Worm (Caenorhabditis elegans) whole organism, young adult: ENCODE measurements around the gene dpm-3.

Experiments used
- D2030.7 ChIP-seq: fragments of 200-800 bp; sonication (Bioruptor generic); IDR thresholded peaks from 2 replicates; pipeline ENCODE4 v1.3.6; 2022; ENCODE audit warnings: missing genetic modification reagents, missing genetic modification characterization, missing compliant biosample characterization
- F23B12.7 ChIP-seq: sonication (generic microtip); optimal IDR thresholded peaks from 2 replicates; lab custom pipeline; 2017; ENCODE audit warnings: missing genetic modification characterization, mild to moderate bottlenecking, missing compliant biosample characterization, antibody characterized with exemption, moderate library complexity; ENCODE audit not compliant: insufficient read depth
- F33H1.4 ChIP-seq: fragments of 200-800 bp; sonication (Bioruptor generic); IDR thresholded peaks from 2 replicates; pipeline ENCODE4 v1.3.6; 2022; ENCODE audit warnings: missing genetic modification reagents, missing genetic modification characterization, missing compliant biosample characterization
- F37B4.10 ChIP-seq: fragments of 200-800 bp; sonication (Bioruptor generic); IDR thresholded peaks from 2 replicates; pipeline ENCODE4 v1.3.6; 2022; ENCODE audit warnings: missing genetic modification characterization, missing compliant biosample characterization
- F39B2.1 ChIP-seq: fragments of 200-800 bp; sonication (Bioruptor generic); IDR thresholded peaks from 2 replicates; pipeline ENCODE4 v1.3.6; 2022; ENCODE audit warnings: missing genetic modification reagents, missing genetic modification characterization, missing compliant biosample characterization
- K11D2.4 ChIP-seq: fragments of 200-800 bp; sonication (Bioruptor generic); IDR thresholded peaks from 2 replicates; pipeline ENCODE4 v1.3.6; 2022; ENCODE audit warnings: missing genetic modification reagents, missing genetic modification characterization, missing compliant biosample characterization
- Y56A3A.18 ChIP-seq: fragments of 200-800 bp; sonication (Bioruptor generic); IDR thresholded peaks from 2 replicates; pipeline ENCODE4 v1.3.6; 2022; ENCODE audit warnings: missing genetic modification reagents, missing genetic modification characterization, missing compliant biosample characterization
- Y95B8A.8 ChIP-seq: fragments of 200-800 bp; sonication (Bioruptor generic); IDR thresholded peaks from 2 replicates; pipeline ENCODE4 v1.3.6; 2022; ENCODE audit warnings: missing genetic modification reagents, missing genetic modification characterization, missing compliant biosample characterization
- ZK185.1 ChIP-seq: sonication (generic microtip); optimal IDR thresholded peaks from 2 replicates; lab custom pipeline; 2016; ENCODE audit warnings: mild to moderate bottlenecking, missing genetic modification characterization, missing compliant biosample characterization; ENCODE audit not compliant: poor library complexity, severe bottlenecking
- atf-7 ChIP-seq: sonication (generic microtip); optimal IDR thresholded peaks from 2 replicates; lab custom pipeline; 2017; ENCODE audit warnings: mild to moderate bottlenecking, missing genetic modification characterization, missing compliant biosample characterization
- attf-3 ChIP-seq: fragments of 200-800 bp; sonication (Bioruptor generic); conservative IDR thresholded peaks from 2 replicates; pipeline ENCODE4 v1.3.6; 2022; ENCODE audit warnings: missing genetic modification reagents, missing genetic modification characterization, missing compliant biosample characterization
- attf-5 ChIP-seq: fragments of 200-800 bp; sonication (Bioruptor generic); optimal IDR thresholded peaks from 2 replicates; lab custom pipeline; 2018; ENCODE audit warnings: mild to moderate bottlenecking, missing genetic modification characterization, missing compliant biosample characterization
- ceh-91 ChIP-seq: fragments of 200-800 bp; sonication (Bioruptor generic); IDR thresholded peaks from 2 replicates; pipeline ENCODE4 v1.3.6; 2022; ENCODE audit warnings: missing genetic modification reagents, missing genetic modification characterization, missing compliant biosample characterization
- dpl-1 ChIP-seq: fragments of 150-350 bp; optimal IDR thresholded peaks from 2 replicates; lab custom pipeline; 2014; ENCODE audit warnings: missing biosample characterization, missing genetic modification reagents, missing genetic modification characterization
- efl-1 ChIP-seq: fragments of 150-350 bp; optimal IDR thresholded peaks from 2 replicates; lab custom pipeline; 2014; ENCODE audit warnings: missing biosample characterization, missing genetic modification reagents, missing genetic modification characterization
- egl-18 ChIP-seq: fragments of 200-800 bp; sonication (Bioruptor generic); IDR thresholded peaks from 2 replicates; pipeline ENCODE4 v1.3.6; 2022; ENCODE audit warnings: missing genetic modification reagents, missing genetic modification characterization, missing compliant biosample characterization
- ekl-4 ChIP-seq: fragments of 200-800 bp; sonication (Bioruptor generic); IDR thresholded peaks from 2 replicates; pipeline ENCODE4 v1.3.6; 2022; ENCODE audit warnings: missing genetic modification reagents, missing genetic modification characterization, missing compliant biosample characterization
- hmg-1.2 ChIP-seq: fragments of 200-800 bp; sonication (Bioruptor generic); IDR thresholded peaks from 2 replicates; pipeline ENCODE4 v1.3.6; 2022; ENCODE audit warnings: missing genetic modification reagents, missing genetic modification characterization, missing compliant biosample characterization
- hrde-1 ChIP-seq: sonication (generic microtip); optimal IDR thresholded peaks from 2 replicates; lab custom pipeline; 2016; ENCODE audit warnings: missing genetic modification characterization, mild to moderate bottlenecking, missing compliant biosample characterization, moderate library complexity, missing genotype, missing genetic modification reagents, borderline replicate concordance
- hsf-1 ChIP-seq: fragments of 200-800 bp; sonication (Bioruptor generic); IDR thresholded peaks from 2 replicates; pipeline ENCODE4 v1.3.6; 2022; ENCODE audit warnings: missing genetic modification reagents, missing genetic modification characterization, missing compliant biosample characterization
- lin-26 ChIP-seq: fragments of 200-800 bp; sonication (Bioruptor generic); IDR thresholded peaks from 2 replicates; pipeline ENCODE4 v1.3.6; 2022; ENCODE audit warnings: missing genetic modification reagents, missing genetic modification characterization, missing compliant biosample characterization
- lin-35 ChIP-seq, 3 experiments: fragments of 150-350 bp in 2 of 3; sonication (generic microtip) in 1 of 3; optimal IDR thresholded peaks; 2 replicates each; lab custom pipeline; 2014 to 2018; ENCODE audit warnings: missing biosample characterization in 3 of 3, missing genetic modification characterization in 3 of 3, missing genetic modification reagents in 3 of 3
- lin-40 ChIP-seq: sonication (generic microtip); optimal IDR thresholded peaks from 2 replicates; lab custom pipeline; 2016; ENCODE audit warnings: missing genetic modification characterization, mild to moderate bottlenecking, missing compliant biosample characterization, missing genotype, missing genetic modification reagents
- lin-54 ChIP-seq: fragments of 200-800 bp; sonication (Bioruptor generic); optimal IDR thresholded peaks from 2 replicates; lab custom pipeline; 2018; ENCODE audit warnings: mild to moderate bottlenecking, missing genetic modification characterization, missing compliant biosample characterization
- lsl-1 ChIP-seq: fragments of 200-800 bp; sonication (Bioruptor generic); optimal IDR thresholded peaks from 2 replicates; lab custom pipeline; 2018; ENCODE audit warnings: mild to moderate bottlenecking, missing genetic modification characterization, moderate library complexity, missing compliant biosample characterization
- lsy-27 ChIP-seq: sonication (generic microtip); optimal IDR thresholded peaks from 2 replicates; lab custom pipeline; 2017; ENCODE audit warnings: missing genetic modification characterization, mild to moderate bottlenecking, missing compliant biosample characterization, antibody characterized with exemption, missing genotype, borderline replicate concordance; ENCODE audit not compliant: insufficient read depth
- madf-6 ChIP-seq: fragments of 200-800 bp; sonication (Bioruptor generic); IDR thresholded peaks from 2 replicates; pipeline ENCODE4 v1.3.6; 2022; ENCODE audit warnings: missing genetic modification reagents, missing genetic modification characterization, missing compliant biosample characterization
- madf-8 ChIP-seq: fragments of 200-800 bp; sonication (Bioruptor generic); conservative IDR thresholded peaks from 2 replicates; pipeline ENCODE4 v1.3.6; 2022; ENCODE audit warnings: missing genetic modification reagents, missing genetic modification characterization, missing compliant biosample characterization
- mcd-1 ChIP-seq: fragments of 200-800 bp; sonication (Bioruptor generic); IDR thresholded peaks from 2 replicates; pipeline ENCODE4 v1.3.6; 2022; ENCODE audit warnings: missing genetic modification reagents, missing genetic modification characterization, missing compliant biosample characterization
- mes-4 ChIP-seq: sonication (generic microtip); optimal IDR thresholded peaks from 2 replicates; lab custom pipeline; 2016; ENCODE audit warnings: missing genotype, missing genetic modification characterization, missing compliant biosample characterization
- nhr-80 ChIP-seq: sonication (generic microtip); optimal IDR thresholded peaks from 2 replicates; lab custom pipeline; 2016; ENCODE audit warnings: missing genetic modification characterization, missing compliant biosample characterization
- pbrm-1 ChIP-seq: fragments of 200-800 bp; sonication (Bioruptor generic); IDR thresholded peaks from 2 replicates; pipeline ENCODE4 v1.3.6; 2022; ENCODE audit warnings: missing genetic modification reagents, missing genetic modification characterization, missing compliant biosample characterization
- rcor-1 ChIP-seq: fragments of 200-800 bp; sonication (Bioruptor generic); IDR thresholded peaks from 2 replicates; pipeline ENCODE4 v1.3.6; 2022; ENCODE audit warnings: missing genetic modification reagents, missing genetic modification characterization, missing compliant biosample characterization
- rec-8 ChIP-seq, 2 experiments: sonication (generic microtip); optimal IDR thresholded peaks; 2 replicates each; lab custom pipeline; 2016; ENCODE audit warnings: mild to moderate bottlenecking in 2 of 2, missing genetic modification characterization in 2 of 2, missing genetic modification reagents in 2 of 2, missing genotype in 2 of 2, missing biosample characterization in 1 of 2, missing compliant biosample characterization in 1 of 2, moderate library complexity in 1 of 2
- snpc-3.4 ChIP-seq: sonication (generic microtip); optimal IDR thresholded peaks from 2 replicates; lab custom pipeline; 2017; ENCODE audit warnings: missing genetic modification characterization, mild to moderate bottlenecking, missing compliant biosample characterization, antibody characterized with exemption, moderate library complexity, missing genotype, missing genetic modification reagents
- snpc-4 ChIP-seq, 5 experiments: fragments of 150-350 bp in 1 of 5; sonication (generic microtip) in 4 of 5; optimal IDR thresholded peaks; 2 replicates each; lab custom pipeline; 2014 to 2018; ENCODE audit warnings: missing genetic modification characterization in 5 of 5, missing biosample characterization in 3 of 5, antibody characterized with exemption in 2 of 5, mild to moderate bottlenecking in 2 of 5, missing compliant biosample characterization in 2 of 5, missing genotype in 2 of 5, moderate library complexity in 2 of 5, missing genetic modification reagents in 1 of 5
- tbp1 ChIP-seq: fragments of 200-800 bp; sonication (Bioruptor generic); optimal IDR thresholded peaks from 2 replicates; lab custom pipeline; 2018; ENCODE audit warnings: mild to moderate bottlenecking, missing genetic modification characterization, missing compliant biosample characterization
- tlf-1 ChIP-seq: fragments of 200-800 bp; sonication (Bioruptor generic); optimal IDR thresholded peaks from 2 replicates; lab custom pipeline; 2018; ENCODE audit warnings: mild to moderate bottlenecking, missing genetic modification characterization, missing compliant biosample characterization
- unc-130 ChIP-seq: sonication (generic microtip); optimal IDR thresholded peaks from 2 replicates; lab custom pipeline; 2016; ENCODE audit warnings: missing genetic modification reagents, missing genetic modification characterization, missing compliant biosample characterization
- xnd-1 ChIP-seq: sonication (generic microtip); optimal IDR thresholded peaks from 2 replicates; lab custom pipeline; 2016; ENCODE audit warnings: missing genotype, missing genetic modification reagents, missing genetic modification characterization, missing compliant biosample characterization
- zfh-2 ChIP-seq: fragments of 200-800 bp; sonication (Bioruptor generic); conservative IDR thresholded peaks from 2 replicates; pipeline ENCODE4 v1.3.6; 2022; ENCODE audit warnings: missing genetic modification reagents, missing genetic modification characterization, missing compliant biosample characterization
- ztf-28 ChIP-seq: fragments of 200-800 bp; sonication (Bioruptor generic); IDR thresholded peaks from 2 replicates; pipeline ENCODE4 v1.3.6; 2022; ENCODE audit warnings: missing genetic modification reagents, missing genetic modification characterization, missing compliant biosample characterization
- ztf-3 ChIP-seq: fragments of 200-800 bp; sonication (Bioruptor generic); optimal IDR thresholded peaks from 2 replicates; lab custom pipeline; 2018; ENCODE audit warnings: mild to moderate bottlenecking, missing genetic modification characterization, missing compliant biosample characterization
- ztf-6 ChIP-seq: fragments of 200-800 bp; sonication (Bioruptor generic); IDR thresholded peaks from 2 replicates; pipeline ENCODE4 v1.3.6; 2022; ENCODE audit warnings: missing genetic modification reagents, missing genetic modification characterization, missing compliant biosample characterization

The dpm-3 gene

DNA sequence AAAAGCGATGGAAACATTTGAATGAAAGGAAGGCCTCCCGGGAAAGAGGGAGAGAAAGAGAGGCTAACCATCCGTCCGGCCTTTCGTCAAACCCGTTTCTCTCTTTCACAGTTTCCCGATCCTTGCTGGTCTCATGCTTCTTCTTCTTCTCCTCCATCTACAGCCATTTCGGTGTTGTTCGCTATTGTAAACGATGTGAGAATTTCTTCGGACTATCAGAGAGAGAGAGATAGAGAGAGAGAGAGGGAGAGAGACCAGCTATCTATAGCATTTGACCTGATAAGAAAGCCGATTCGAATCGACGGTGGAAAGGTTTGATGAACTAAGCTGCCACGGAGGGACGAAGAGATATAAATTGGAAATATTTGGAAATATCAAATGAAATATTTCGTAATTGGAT is 12.1 kb downstream of the dpm-3 start:
- TF ChIP-seq ztf-3 (GFP tag; lab: Kevin White, UChicago): no peak
- no peak for TF ChIP-seq F39B2.1 (GFP tag; lab: Robert Waterston, UW)
- TF ChIP-seq ztf-28 (GFP tag; lab: Robert Waterston, UW): no peak
- no peak for TF ChIP-seq attf-5
- TF ChIP-seq Y95B8A.8 (GFP tag; lab: Robert Waterston, UW): no peak
- TF ChIP-seq hrde-1: no peak
- no peak for TF ChIP-seq lin-35 (GFP tag; optimal IDR thresholded peaks at IDR 0.05; lab: Kevin White, UChicago)
- no peak for TF ChIP-seq rec-8 (tag; optimal IDR thresholded peaks at IDR 0.05; lab: Kevin White, UChicago)

DNA sequence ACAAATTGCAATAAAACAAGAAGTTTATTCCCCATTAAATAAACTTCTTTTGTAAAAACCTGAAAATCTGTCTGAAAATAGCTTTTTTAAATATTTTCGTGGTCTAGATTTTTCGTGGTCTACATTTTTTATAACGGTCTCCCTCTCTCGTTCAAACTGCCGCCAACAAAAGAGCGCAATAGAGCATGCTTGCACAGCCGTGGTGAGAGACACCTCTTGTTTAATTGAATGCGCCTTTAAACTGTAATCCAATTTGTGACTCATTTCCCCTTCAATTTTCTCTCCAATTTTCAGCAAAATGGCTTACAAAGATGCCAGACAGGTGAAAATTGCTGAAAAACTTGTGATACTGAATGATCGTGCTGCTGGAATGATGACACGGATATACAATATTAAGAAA is 12.8 kb downstream of the dpm-3 start, which contains the start of gene gex-3:
Gene gex-3, plus strand, starts transcription at position 295 of the 400 bp plus-strand sequence.
- TF ChIP-seq attf-3 (GFP tag; lab: Robert Waterston, UW) (peak; percentile 35; the same call in 1 of the 2 replicates), lin-40 (peak; percentile 42), D2030.7 (GFP tag; lab: Robert Waterston, UW) (peak; percentile 78), mcd-1 (GFP tag; lab: Robert Waterston, UW) (peak; percentile 95), lin-26 (0 out of 2 replicates have a peak, but pooled peaks have one; percentile 8), F33H1.4 (GFP tag; lab: Robert Waterston, UW) (peak; percentile 91), ZK185.1 (peak; percentile 48), madf-6 (GFP tag; lab: Robert Waterston, UW) (peak; percentile 92), nhr-80 (tag; lab: Kevin White, UChicago) (peak; percentile 29), dpl-1 (GFP tag; lab: Kevin White, UChicago) (peak; percentile 94), efl-1 (GFP tag; lab: Kevin White, UChicago) (peak; percentile 95), lin-54 (GFP tag; lab: Kevin White, UChicago) (peak; percentile 98), F23B12.7 (tag; lab: Kevin White, UChicago) (peak; percentile 88), hmg-1.2 (peak; percentile 56; the same call in 1 of the 2 replicates), unc-130 (no peak), ekl-4 (GFP tag; lab: Robert Waterston, UW) (peak; percentile 71; the same call in 1 of the 2 replicates), snpc-3.4 (tag; lab: Kevin White, UChicago) (peak; percentile 48), F37B4.10 (GFP tag; lab: Robert Waterston, UW) (no peak), tbp1 (GFP tag; lab: Kevin White, UChicago) (peak; percentile 66), egl-18 (GFP tag; lab: Robert Waterston, UW) (no peak), ztf-6 (GFP tag; lab: Robert Waterston, UW) (no peak), rcor-1 (GFP tag; lab: Robert Waterston, UW) (peak; percentile 74), xnd-1 (peak; percentile 62), madf-8 (peak; percentile 76), zfh-2 (GFP tag; lab: Robert Waterston, UW) (no peak), hsf-1 (GFP tag; lab: Robert Waterston, UW) (peak; percentile 56; the same call in 1 of the 2 replicates), mes-4 (no peak), ztf-28 (GFP tag; lab: Robert Waterston, UW) (0 out of 2 replicates have a peak, but pooled peaks have one; percentile 56), tlf-1 (peak; percentile 79), snpc-4 (GFP tag; optimal IDR thresholded peaks at IDR 0.05; lab: Kevin White, UChicago) (peak; percentile 34), snpc-4 (tag; optimal IDR thresholded peaks at IDR 0.05; lab: Kevin White, UChicago) (peak in 3 of 4 experiments; percentile 62 to 73 (median 64)), lin-35 (GFP tag; optimal IDR thresholded peaks at IDR 0.05; lab: Kevin White, UChicago) (peak; percentile 56 to 84 (median 77)), Y56A3A.18 (no peak), attf-5 (peak; percentile 73), pbrm-1 (GFP tag; lab: Robert Waterston, UW) (peak; percentile 73; the same call in 1 of the 2 replicates), ceh-91 (GFP tag; lab: Robert Waterston, UW) (peak; percentile 79), K11D2.4 (no peak), Y95B8A.8 (GFP tag; lab: Robert Waterston, UW) (0 out of 2 replicates have a peak, but pooled peaks have one; percentile 22), atf-7 (tag; lab: Kevin White, UChicago) (no peak), lsy-27 (peak; percentile 18), lsl-1 (GFP tag; lab: Kevin White, UChicago) (peak; percentile 82)
